Fruit fly (Drosophila melanogaster) S2 (cell line): Measurements from ENCODE around the gene Bub1.

Experiments used
- CG8478 ChIP-seq: fragments of >200 bp; optimal IDR thresholded peaks from 2 replicates; lab custom pipeline; 2018
- CTCF ChIP-seq, 2 experiments: fragments of >200 bp; optimal IDR thresholded peaks; 2 replicates each; lab custom pipeline; 2018

DNA sequence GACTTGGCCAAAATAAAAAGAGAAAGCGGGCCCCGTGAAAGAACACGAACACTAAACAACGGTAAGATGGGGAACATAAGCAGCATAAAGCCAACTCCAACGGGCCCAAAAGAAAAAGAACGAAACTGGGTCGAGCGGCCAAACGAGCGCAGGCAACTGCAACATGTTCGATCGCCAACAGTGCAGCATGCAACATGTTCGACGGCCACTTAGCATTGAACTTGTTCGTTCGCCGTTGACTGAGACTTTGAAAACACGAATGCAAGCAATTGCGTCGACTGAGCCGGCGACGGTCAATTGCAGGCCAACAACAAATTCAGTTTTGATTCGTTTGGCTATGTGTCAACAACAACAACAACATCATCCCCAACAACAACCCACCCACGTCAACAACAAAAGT is 10.1 kb downstream of the Bub1 start, which contains the start of gene vri:
- TF ChIP-seq CG8478 (lab: Kevin White, UChicago) (no peak), CTCF (optimal IDR thresholded peaks at IDR 0.05; lab: Kevin White, UChicago) (no peak)
